Worm (Caenorhabditis elegans) whole organism, young adult: Measurements from ENCODE around the gene hrpl-1.

Experiments used
- C06A6.2 ChIP-seq: fragments of 200-800 bp; sonication (Bioruptor generic); conservative IDR thresholded peaks from 2 replicates; pipeline ENCODE4 v1.3.6; 2022; ENCODE audit warnings: missing genetic modification characterization, missing compliant biosample characterization
- F33H1.4 ChIP-seq: fragments of 200-800 bp; sonication (Bioruptor generic); IDR thresholded peaks from 2 replicates; pipeline ENCODE4 v1.3.6; 2022; ENCODE audit warnings: missing genetic modification reagents, missing genetic modification characterization, missing compliant biosample characterization
- F55B11.4 ChIP-seq: sonication (generic microtip); optimal IDR thresholded peaks from 2 replicates; lab custom pipeline; 2016; ENCODE audit warnings: missing compliant biosample characterization, missing genetic modification characterization, borderline replicate concordance; ENCODE audit not compliant: insufficient read depth
- Y53F4B.3 ChIP-seq: fragments of 200-800 bp; sonication (Bioruptor generic); IDR thresholded peaks from 2 replicates; pipeline ENCODE4 v1.3.6; 2022; ENCODE audit warnings: missing genetic modification reagents, missing genetic modification characterization, missing compliant biosample characterization
- Y95B8A.8 ChIP-seq: fragments of 200-800 bp; sonication (Bioruptor generic); IDR thresholded peaks from 2 replicates; pipeline ENCODE4 v1.3.6; 2022; ENCODE audit warnings: missing genetic modification reagents, missing genetic modification characterization, missing compliant biosample characterization
- ZK185.1 ChIP-seq: sonication (generic microtip); optimal IDR thresholded peaks from 2 replicates; lab custom pipeline; 2016; ENCODE audit warnings: mild to moderate bottlenecking, missing genetic modification characterization, missing compliant biosample characterization; ENCODE audit not compliant: poor library complexity, severe bottlenecking
- ama-1 ChIP-seq, 3 experiments: fragments of 150-350 bp in 1 of 3; sonication (generic microtip) in 2 of 3; optimal IDR thresholded peaks; 2 replicates each; lab custom pipeline; 2014 to 2018; ENCODE audit warnings: missing biosample characterization in 2 of 3, missing genetic modification characterization in 2 of 3, missing genetic modification reagents in 2 of 3
- attf-3 ChIP-seq: fragments of 200-800 bp; sonication (Bioruptor generic); conservative IDR thresholded peaks from 2 replicates; pipeline ENCODE4 v1.3.6; 2022; ENCODE audit warnings: missing genetic modification reagents, missing genetic modification characterization, missing compliant biosample characterization
- attf-5 ChIP-seq: fragments of 200-800 bp; sonication (Bioruptor generic); optimal IDR thresholded peaks from 2 replicates; lab custom pipeline; 2018; ENCODE audit warnings: mild to moderate bottlenecking, missing genetic modification characterization, missing compliant biosample characterization
- bed-1 ChIP-seq: fragments of 200-800 bp; sonication (Bioruptor generic); IDR thresholded peaks from 2 replicates; pipeline ENCODE4 v1.3.6; 2022; ENCODE audit warnings: missing genetic modification reagents, missing genetic modification characterization, missing compliant biosample characterization
- cebp-1 ChIP-seq, 2 experiments: fragments of 200-800 bp in 1 of 2; sonication (Bioruptor generic) in 1 of 2; sonication (generic microtip) in 1 of 2; IDR thresholded peaks in 1 of 2; optimal IDR thresholded peaks in 1 of 2; 2 replicates each; pipeline versions ENCODE4 v1.3.6 to Lab custom; 2017 to 2022; ENCODE audit warnings: missing compliant biosample characterization in 2 of 2, missing genetic modification characterization in 2 of 2, mild to moderate bottlenecking in 1 of 2, missing genetic modification reagents in 1 of 2, moderate library complexity in 1 of 2
- ceh-27 ChIP-seq: fragments of 200-800 bp; sonication (Bioruptor generic); optimal IDR thresholded peaks from 2 replicates; lab custom pipeline; 2018; ENCODE audit warnings: mild to moderate bottlenecking, missing genetic modification characterization, moderate library complexity, missing compliant biosample characterization
- ceh-58 ChIP-seq: fragments of 200-800 bp; sonication (Bioruptor generic); IDR thresholded peaks from 2 replicates; pipeline ENCODE4 v1.3.6; 2022; ENCODE audit warnings: missing genetic modification characterization, missing compliant biosample characterization
- ceh-91 ChIP-seq: fragments of 200-800 bp; sonication (Bioruptor generic); IDR thresholded peaks from 2 replicates; pipeline ENCODE4 v1.3.6; 2022; ENCODE audit warnings: missing genetic modification reagents, missing genetic modification characterization, missing compliant biosample characterization
- egl-18 ChIP-seq: fragments of 200-800 bp; sonication (Bioruptor generic); IDR thresholded peaks from 2 replicates; pipeline ENCODE4 v1.3.6; 2022; ENCODE audit warnings: missing genetic modification reagents, missing genetic modification characterization, missing compliant biosample characterization
- fkh-3 ChIP-seq: sonication (generic microtip); optimal IDR thresholded peaks from 2 replicates; lab custom pipeline; 2016; ENCODE audit warnings: mild to moderate bottlenecking, missing genetic modification characterization, missing compliant biosample characterization
- hlh-26 ChIP-seq: fragments of 200-800 bp; sonication (Bioruptor generic); conservative IDR thresholded peaks from 2 replicates; pipeline ENCODE4 v1.3.6; 2022; ENCODE audit warnings: missing genetic modification reagents, missing genetic modification characterization, missing compliant biosample characterization
- hrde-1 ChIP-seq: sonication (generic microtip); optimal IDR thresholded peaks from 2 replicates; lab custom pipeline; 2016; ENCODE audit warnings: missing genetic modification characterization, mild to moderate bottlenecking, missing compliant biosample characterization, moderate library complexity, missing genotype, missing genetic modification reagents, borderline replicate concordance
- hsf-1 ChIP-seq: fragments of 200-800 bp; sonication (Bioruptor generic); IDR thresholded peaks from 2 replicates; pipeline ENCODE4 v1.3.6; 2022; ENCODE audit warnings: missing genetic modification reagents, missing genetic modification characterization, missing compliant biosample characterization
- lag-1 ChIP-seq: fragments of 200-800 bp; sonication (Bioruptor generic); IDR thresholded peaks from 2 replicates; pipeline ENCODE4 v1.3.6; 2022; ENCODE audit warnings: missing genetic modification reagents, missing genetic modification characterization, missing compliant biosample characterization
- madf-3 ChIP-seq: fragments of 200-800 bp; sonication (Bioruptor generic); IDR thresholded peaks from 2 replicates; pipeline ENCODE4 v1.3.6; 2022; ENCODE audit warnings: missing genetic modification reagents, missing genetic modification characterization, missing compliant biosample characterization
- nhr-80 ChIP-seq: sonication (generic microtip); optimal IDR thresholded peaks from 2 replicates; lab custom pipeline; 2016; ENCODE audit warnings: missing genetic modification characterization, missing compliant biosample characterization
- nhr-90 ChIP-seq: sonication (generic microtip); optimal IDR thresholded peaks from 2 replicates; lab custom pipeline; 2016; ENCODE audit warnings: missing genotype, mild to moderate bottlenecking, missing genetic modification characterization, missing compliant biosample characterization
- pha-4 ChIP-seq: fragments of 150-350 bp; sonication (generic microtip); optimal IDR thresholded peaks from 2 replicates; lab custom pipeline; 2014; ENCODE audit warnings: missing biosample characterization, missing genetic modification reagents, missing genetic modification characterization
- sdz-38 ChIP-seq: sonication (generic microtip); optimal IDR thresholded peaks from 2 replicates; lab custom pipeline; 2016; ENCODE audit warnings: missing genotype, missing genetic modification characterization, missing compliant biosample characterization
- snpc-1.1 ChIP-seq: sonication (generic microtip); optimal IDR thresholded peaks from 2 replicates; lab custom pipeline; 2017; ENCODE audit warnings: missing genetic modification characterization, mild to moderate bottlenecking, missing compliant biosample characterization, antibody characterized with exemption, moderate library complexity, missing genotype, missing genetic modification reagents; ENCODE audit not compliant: insufficient read depth
- snpc-4 ChIP-seq, 5 experiments: fragments of 150-350 bp in 1 of 5; sonication (generic microtip) in 4 of 5; optimal IDR thresholded peaks; 2 replicates each; lab custom pipeline; 2014 to 2018; ENCODE audit warnings: missing genetic modification characterization in 5 of 5, missing biosample characterization in 3 of 5, antibody characterized with exemption in 2 of 5, mild to moderate bottlenecking in 2 of 5, missing compliant biosample characterization in 2 of 5, missing genotype in 2 of 5, moderate library complexity in 2 of 5, missing genetic modification reagents in 1 of 5
- zim-3 ChIP-seq: sonication (generic microtip); optimal IDR thresholded peaks from 2 replicates; lab custom pipeline; 2017; ENCODE audit warnings: mild to moderate bottlenecking, missing genetic modification characterization, moderate library complexity, missing compliant biosample characterization
- ztf-26 ChIP-seq: sonication (generic microtip); optimal IDR thresholded peaks from 2 replicates; lab custom pipeline; 2017; ENCODE audit warnings: missing genetic modification characterization, missing compliant biosample characterization
- ztf-3 ChIP-seq: fragments of 200-800 bp; sonication (Bioruptor generic); optimal IDR thresholded peaks from 2 replicates; lab custom pipeline; 2018; ENCODE audit warnings: mild to moderate bottlenecking, missing genetic modification characterization, missing compliant biosample characterization

Gene hrpl-1

DNA sequence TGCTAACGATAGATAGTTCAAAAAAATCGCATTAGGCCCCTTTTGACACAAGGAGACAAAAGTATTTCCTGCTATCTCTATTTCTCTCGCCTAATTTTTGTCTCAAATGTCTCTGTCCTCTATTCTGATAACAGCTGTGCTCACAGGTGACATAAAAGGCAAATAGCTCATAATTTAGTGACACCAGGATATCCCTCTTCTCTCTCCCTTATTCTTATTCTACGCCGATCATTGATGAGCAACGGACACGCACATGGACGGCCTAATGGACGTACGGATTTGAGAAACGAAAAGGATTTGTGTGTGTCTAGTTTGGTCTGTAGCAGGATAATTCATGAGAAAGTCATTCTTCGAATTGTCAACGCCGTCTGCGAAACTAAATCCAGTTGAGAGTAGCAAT lies 37.4 kb downstream of the hrpl-1 start:
- no peak for TF ChIP-seq hsf-1 (GFP tag; lab: Robert Waterston, UW)
- peak; percentile 2 for TF ChIP-seq nhr-80 (tag; lab: Kevin White, UChicago)

- TF ChIP-seq nhr-80 (tag; lab: Kevin White, UChicago) (peak; percentile 38), sdz-38 (tag; lab: Kevin White, UChicago) (no peak), ceh-27 (GFP tag; lab: Kevin White, UChicago) (no peak), snpc-4 (GFP tag; optimal IDR thresholded peaks at IDR 0.05; lab: Kevin White, UChicago) (no peak), snpc-4 (tag; optimal IDR thresholded peaks at IDR 0.05; lab: Kevin White, UChicago) (no peak)
Measured at ce11 chrII:6936528-6936927, 38.0 kb downstream of the hrpl-1 start.

ce11 chrII:6937057-6937456 lies 38.5 kb downstream of the hrpl-1 start:
- TF ChIP-seq Y95B8A.8 (GFP tag; lab: Robert Waterston, UW) (no peak), ama-1 (optimal IDR thresholded peaks at IDR 0.05; lab: Kevin White, UChicago) (no peak), ama-1 (GFP tag; optimal IDR thresholded peaks at IDR 0.05; lab: Kevin White, UChicago) (no peak), C06A6.2 (GFP tag; lab: Robert Waterston, UW) (no peak), lag-1 (GFP tag; lab: Robert Waterston, UW) (no peak)

ce11 chrII:6939873-6940272 lies 41.3 kb downstream of the hrpl-1 start:
- no peak for TF ChIP-seq hrde-1 (tag; lab: Kevin White, UChicago)
- TF ChIP-seq F33H1.4: no peak
- TF ChIP-seq ceh-58 (GFP tag; lab: Robert Waterston, UW): no peak
- TF ChIP-seq ztf-3: no peak
- no peak for TF ChIP-seq ceh-91 (GFP tag; lab: Robert Waterston, UW)
- no peak for TF ChIP-seq madf-3 (GFP tag; lab: Robert Waterston, UW)
- TF ChIP-seq F55B11.4 (tag; lab: Kevin White, UChicago): no peak
- no peak for TF ChIP-seq nhr-90
- no peak for TF ChIP-seq Y53F4B.3 (GFP tag; lab: Robert Waterston, UW)

ce11 chrII:6940726-6941230 lies 42.2 kb downstream of the hrpl-1 start:
- TF ChIP-seq bed-1: no peak
- no peak for TF ChIP-seq C06A6.2 (GFP tag; lab: Robert Waterston, UW)
- no peak for TF ChIP-seq cebp-1 (GFP tag; IDR thresholded peaks at IDR 0.05; lab: Robert Waterston, UW)
- TF ChIP-seq cebp-1 (tag; optimal IDR thresholded peaks at IDR 0.05; lab: Kevin White, UChicago): no peak
- no peak for TF ChIP-seq hlh-26 (GFP tag; lab: Robert Waterston, UW)
- TF ChIP-seq fkh-3 (tag; lab: Kevin White, UChicago): no peak
- no peak for TF ChIP-seq egl-18 (GFP tag; lab: Robert Waterston, UW)
- TF ChIP-seq snpc-4 (GFP tag; optimal IDR thresholded peaks at IDR 0.05; lab: Kevin White, UChicago): no peak
- no peak for TF ChIP-seq snpc-4 (tag; optimal IDR thresholded peaks at IDR 0.05; lab: Kevin White, UChicago)
- no peak for TF ChIP-seq ztf-26 (tag; lab: Kevin White, UChicago)
- TF ChIP-seq attf-5 (GFP tag; lab: Kevin White, UChicago): no peak
- no peak for TF ChIP-seq zim-3 (tag; lab: Kevin White, UChicago)

DNA sequence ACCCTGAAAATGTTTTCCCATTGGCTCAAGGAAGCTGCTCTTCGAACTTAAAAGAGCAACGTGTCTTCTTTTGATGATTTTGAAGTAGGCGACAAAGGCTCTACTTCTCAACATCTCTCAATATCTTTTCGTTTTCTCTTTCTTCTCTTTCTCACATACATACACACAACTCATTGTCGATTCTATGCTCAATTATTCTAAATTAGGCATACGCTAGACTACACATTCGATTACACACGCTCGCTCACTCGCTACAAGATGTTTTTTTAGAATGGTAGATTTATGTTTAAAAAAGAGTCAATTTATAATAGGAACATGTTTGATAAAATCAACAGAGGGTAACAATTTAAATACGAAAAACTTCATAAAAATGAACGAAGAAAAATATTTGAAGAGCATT lies 43.0 kb downstream of the hrpl-1 start:
- TF ChIP-seq attf-3 (GFP tag; lab: Robert Waterston, UW): no peak
- TF ChIP-seq snpc-1.1 (tag; lab: Kevin White, UChicago): no peak
- no peak for TF ChIP-seq pha-4 (tag; lab: Kevin White, UChicago)
- TF ChIP-seq ZK185.1 (tag; lab: Kevin White, UChicago): no peak
